Worm (Caenorhabditis elegans): ENCODE data around the gene E02H4.4.

DNA sequence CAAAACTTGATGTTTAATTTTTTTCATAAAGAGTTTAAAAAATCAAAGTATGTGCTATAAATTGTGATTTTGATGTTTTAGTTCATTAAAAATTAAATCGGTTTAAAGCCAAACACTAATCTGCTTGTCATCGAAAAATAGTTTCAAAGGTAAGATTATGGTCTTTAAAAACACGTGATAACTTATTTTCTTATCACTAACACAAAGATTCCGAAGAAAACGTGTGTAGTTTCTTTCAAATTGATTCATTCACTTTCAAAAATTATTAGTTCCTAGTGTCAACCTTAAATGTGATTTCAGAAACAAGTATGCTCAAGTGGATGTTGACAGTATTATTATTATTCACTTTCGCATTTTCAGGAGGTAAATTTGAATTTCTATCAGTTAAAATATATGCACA is 1.8 kb upstream of the E02H4.4 start, which contains the start of gene E02H4.7:
- TF ChIP-seq elt-4 (tag; optimal IDR thresholded peaks at IDR 0.05): no peak
- TF ChIP-seq ets-4 (tag; optimal IDR thresholded peaks at IDR 0.05): no peak

All from whole organism, late embryonic.